Worm (Caenorhabditis elegans) whole organism, mixed stage, embryonic: Measurements from ENCODE around the gene C35D10.1.

Experiments
- lsy-2 ChIP-seq: fragments of 150-350 bp; optimal IDR thresholded peaks from 2 replicates; lab custom pipeline; 2014; ENCODE audit warnings: missing biosample characterization, missing genetic modification characterization
- nhr-76 ChIP-seq: sonication (generic microtip); optimal IDR thresholded peaks from 2 replicates; lab custom pipeline; 2017; ENCODE audit warnings: missing biosample characterization, missing genetic modification characterization
- pha-4 ChIP-seq: fragments of 150-350 bp; optimal IDR thresholded peaks from 2 replicates; lab custom pipeline; 2018; ENCODE audit warnings: missing biosample characterization, missing genetic modification reagents, missing genetic modification characterization
- unc-39 ChIP-seq: fragments of 150-350 bp; optimal IDR thresholded peaks from 2 replicates; lab custom pipeline; 2014; ENCODE audit warnings: missing biosample characterization, missing genetic modification characterization
- ztf-11 ChIP-seq: fragments of 150-350 bp; optimal IDR thresholded peaks from 2 replicates; lab custom pipeline; 2014; ENCODE audit warnings: missing biosample characterization, missing genetic modification characterization

DNA sequence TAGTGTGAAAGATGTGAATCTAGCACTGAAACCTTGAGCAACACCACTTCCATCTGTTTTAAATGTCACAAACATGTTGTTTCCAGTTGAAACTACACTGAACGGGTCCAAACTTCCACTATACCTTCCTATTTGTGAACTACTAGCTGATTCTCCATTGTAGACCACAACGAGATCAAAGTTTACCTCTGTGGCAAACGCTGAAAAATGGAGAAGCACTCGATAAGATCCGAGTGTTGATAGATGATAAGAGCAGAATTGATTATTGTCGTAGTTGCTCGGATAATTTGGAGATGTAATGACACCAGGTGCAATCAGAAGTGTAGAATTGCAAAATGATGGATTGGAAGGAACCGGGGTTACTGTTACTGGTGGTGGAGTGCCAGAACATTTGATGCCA is 2.4 kb downstream of the C35D10.1 start:
- no peak for TF ChIP-seq lsy-2 (tag; lab: Kevin White, UChicago)
- no peak for TF ChIP-seq pha-4 (tag; lab: Kevin White, UChicago)
- TF ChIP-seq nhr-76 (tag; lab: Kevin White, UChicago), result no peak
- TF ChIP-seq unc-39 (tag; lab: Kevin White, UChicago), result no peak
- no peak for TF ChIP-seq ztf-11 (tag; lab: Kevin White, UChicago)
